Fruit fly (Drosophila melanogaster): ENCODE data around the gene CG13280.

CG13280 gene

dm6 chr2L:16815989-16816749 is 4.7 kb downstream of the CG13280 start, which contains the start of gene mdy (continued):
- peak; percentile 42 for TF ChIP-seq Hr3 (GFP tag; optimal IDR thresholded peaks at IDR 0.05)
- no peak for TF ChIP-seq NK7.1 (GFP tag; optimal IDR thresholded peaks at IDR 0.05)
- TF ChIP-seq kah (GFP tag; optimal IDR thresholded peaks at IDR 0.05), result no peak
- TF ChIP-seq hb (GFP tag; IDR thresholded peaks at IDR 0.05; ENCODE audit: partially characterized antibody), result 0 out of 3 replicates have a peak, but pooled peaks have one; percentile 15
- peak; percentile 37 for TF ChIP-seq Bdp1 (GFP tag; optimal IDR thresholded peaks at IDR 0.05)
- TF ChIP-seq Camta (GFP tag; optimal IDR thresholded peaks at IDR 0.05), result peak; percentile 4
- peak; percentile 47 for TF ChIP-seq Bteb2 (GFP tag; optimal IDR thresholded peaks at IDR 0.05)
- no peak for TF ChIP-seq rib (GFP tag; IDR thresholded peaks at IDR 0.05)
- no peak for TF ChIP-seq CG9437 (GFP tag; optimal IDR thresholded peaks at IDR 0.05)
- peak; percentile 58 for TF ChIP-seq kay (GFP tag; optimal IDR thresholded peaks at IDR 0.05)
- TF ChIP-seq Vsx1 (GFP tag; optimal IDR thresholded peaks at IDR 0.05), result peak; percentile 31
- TF ChIP-seq MESR4 (GFP tag; optimal IDR thresholded peaks at IDR 0.05), result no peak
- TF ChIP-seq CG1832 (GFP tag; optimal IDR thresholded peaks at IDR 0.05), result no peak
- no peak; the same call in 1 of the 2 replicates for TF ChIP-seq CG14667 (GFP tag; IDR thresholded peaks at IDR 0.05)
- TF ChIP-seq CG13424 (tag; optimal IDR thresholded peaks at IDR 0.05), result peak; percentile 65
- TF ChIP-seq ind (GFP tag; optimal IDR thresholded peaks at IDR 0.05), result peak; percentile 12
- TF ChIP-seq CG9797 (GFP tag; optimal IDR thresholded peaks at IDR 0.05), result peak; percentile 19
- peak; percentile 47 for TF ChIP-seq CG14441 (GFP tag; IDR thresholded peaks at IDR 0.05)
- peak; percentile 61 for TF ChIP-seq az2 (GFP tag; optimal IDR thresholded peaks at IDR 0.05)
- TF ChIP-seq CG18262 (tag; optimal IDR thresholded peaks at IDR 0.05), result peak; percentile 68
- peak; percentile 16 for TF ChIP-seq Atf3 (GFP tag; optimal IDR thresholded peaks at IDR 0.05)
- no peak for TF ChIP-seq tna (GFP tag; IDR thresholded peaks at IDR 0.05; ENCODE audit: partially characterized antibody)
- no peak for TF ChIP-seq C15 (GFP tag; IDR thresholded peaks at IDR 0.05)
- TF ChIP-seq Poxn (GFP tag; IDR thresholded peaks at IDR 0.05), result 0 out of 2 replicates have a peak, but pooled peaks have one; percentile 5
- TF ChIP-seq CG1602 (GFP tag; optimal IDR thresholded peaks at IDR 0.05), result peak; percentile 44
- TF ChIP-seq cwo (GFP tag; optimal IDR thresholded peaks at IDR 0.05), result peak; percentile 35
- no peak for TF ChIP-seq da (GFP tag; optimal IDR thresholded peaks at IDR 0.05)
- TF ChIP-seq CG13123 (GFP tag; optimal IDR thresholded peaks at IDR 0.05), result peak; percentile 13
- no peak for TF ChIP-seq CG15011 (GFP tag; optimal IDR thresholded peaks at IDR 0.05)
- TF ChIP-seq seq (GFP tag; IDR thresholded peaks at IDR 0.05), result peak; percentile 44; the same call in 1 of the 2 replicates
- TF ChIP-seq ranshi (GFP tag; IDR thresholded peaks at IDR 0.05), result peak; percentile 74; the same call in 1 of the 2 replicates
- peak; percentile 65 for TF ChIP-seq Rfx (GFP tag; IDR thresholded peaks at IDR 0.05)
- TF ChIP-seq CG32772 (GFP tag; IDR thresholded peaks at IDR 0.05), result peak; percentile 45; the same call in 1 of the 2 replicates
- TF ChIP-seq eve (GFP tag; optimal IDR thresholded peaks at IDR 0.05), result peak in 1 of 2 experiments; percentile 45
- TF ChIP-seq otp (GFP tag; IDR thresholded peaks at IDR 0.05), result 0 out of 3 replicates have a peak, but pooled peaks have one; percentile 57
- TF ChIP-seq Bgb (GFP tag; IDR thresholded peaks at IDR 0.05; ENCODE audit: partially characterized antibody), result peak; percentile 21; the same call in 1 of the 2 replicates
- TF ChIP-seq CG12769 (tag; optimal IDR thresholded peaks at IDR 0.05), result peak; percentile 56
- TF ChIP-seq CG12942 (GFP tag; optimal IDR thresholded peaks at IDR 0.05), result peak; percentile 39
- TF ChIP-seq Lim3 (GFP tag; IDR thresholded peaks at IDR 0.05), result no peak
- peak; percentile 45 to 53 for TF ChIP-seq Hr51 (GFP tag; optimal IDR thresholded peaks at IDR 0.05)
- no peak for TF ChIP-seq Dfd (GFP tag; optimal IDR thresholded peaks at IDR 0.05)
- no peak for TF ChIP-seq yki (optimal IDR thresholded peaks at IDR 0.05)
- peak in 1 of 2 experiments; percentile 51 for TF ChIP-seq bsh (GFP tag; optimal IDR thresholded peaks at IDR 0.05)
- no peak for TF ChIP-seq ro (GFP tag; IDR thresholded peaks at IDR 0.05)
- TF ChIP-seq CG8924 (tag; optimal IDR thresholded peaks at IDR 0.05), result peak; percentile 74
- TF ChIP-seq bab2 (GFP tag; optimal IDR thresholded peaks at IDR 0.05), result peak; percentile 63
- TF ChIP-seq CG7745 (tag; optimal IDR thresholded peaks at IDR 0.05), result no peak
- TF ChIP-seq CG3065 (GFP tag; optimal IDR thresholded peaks at IDR 0.05), result peak; percentile 4
- peak; percentile 7 for TF ChIP-seq org-1 (GFP tag; optimal IDR thresholded peaks at IDR 0.05)

All from whole organism, embryonic.